Worm (Caenorhabditis elegans) whole organism, L1 larva: ENCODE data around the gene C33A12.19.

Source experiments
- C16A3.4 ChIP-seq: fragments of 150-350 bp; optimal IDR thresholded peaks from 2 replicates; lab custom pipeline; 2014; ENCODE audit warnings: missing biosample characterization, missing genetic modification characterization
- F16B12.6 ChIP-seq: fragments of 150-350 bp; optimal IDR thresholded peaks from 2 replicates; lab custom pipeline; 2014; ENCODE audit warnings: missing biosample characterization, missing genetic modification characterization
- blmp-1 ChIP-seq: fragments of 150-350 bp; optimal IDR thresholded peaks from 2 replicates; lab custom pipeline; 2014; ENCODE audit warnings: missing biosample characterization, missing genetic modification characterization
- ceh-8 ChIP-seq: fragments of 200-800 bp; sonication (Bioruptor generic); optimal IDR thresholded peaks from 2 replicates; lab custom pipeline; 2018; ENCODE audit warnings: mild to moderate bottlenecking, missing genetic modification characterization, moderate library complexity, missing compliant biosample characterization
- ces-1 ChIP-seq: fragments of 150-350 bp; optimal IDR thresholded peaks from 2 replicates; lab custom pipeline; 2014; ENCODE audit warnings: missing biosample characterization, missing genetic modification reagents, missing genetic modification characterization
- dpl-1 ChIP-seq, 3 experiments: fragments of 150-350 bp in 2 of 3; sonication (generic microtip) in 1 of 3; optimal IDR thresholded peaks; 2 replicates each; lab custom pipeline; 2014 to 2017; ENCODE audit warnings: missing biosample characterization in 3 of 3, missing genetic modification characterization in 3 of 3, missing genetic modification reagents in 3 of 3
- dsc-1 ChIP-seq: sonication (generic microtip); optimal IDR thresholded peaks from 2 replicates; lab custom pipeline; 2016; ENCODE audit warnings: mild to moderate bottlenecking, missing genetic modification characterization, missing compliant biosample characterization
- efl-1 ChIP-seq, 4 experiments: fragments of 150-350 bp; optimal IDR thresholded peaks in 3 of 4; peaks in 1 of 4; 1 replicate in 1 of 4; 2 replicates in 3 of 4; lab custom pipeline; 2014; ENCODE audit warnings: missing biosample characterization in 2 of 4, missing genetic modification characterization in 2 of 4, missing genetic modification reagents in 2 of 4
- egl-13 ChIP-seq: sonication (generic microtip); optimal IDR thresholded peaks from 2 replicates; lab custom pipeline; 2016; ENCODE audit warnings: missing genotype, missing genetic modification reagents, missing genetic modification characterization, missing compliant biosample characterization
- elt-2 ChIP-seq: sonication (generic microtip); optimal IDR thresholded peaks from 2 replicates; lab custom pipeline; 2016; ENCODE audit warnings: missing genetic modification characterization, mild to moderate bottlenecking, inconsistent platforms, missing compliant biosample characterization, missing genetic modification reagents
- fkh-4 ChIP-seq: sonication (generic microtip); optimal IDR thresholded peaks from 2 replicates; lab custom pipeline; 2016; ENCODE audit warnings: missing compliant biosample characterization, missing genetic modification characterization, borderline replicate concordance
- fkh-8 ChIP-seq: sonication (generic microtip); optimal IDR thresholded peaks from 2 replicates; lab custom pipeline; 2016; ENCODE audit warnings: mild to moderate bottlenecking, missing genetic modification characterization, missing compliant biosample characterization
- grh-1 ChIP-seq: fragments of 200-800 bp; sonication (Bioruptor generic); IDR thresholded peaks from 2 replicates; pipeline ENCODE4 v1.3.6; 2022; ENCODE audit warnings: missing genetic modification reagents, missing genetic modification characterization, missing compliant biosample characterization
- hpl-2 ChIP-seq: fragments of 150-350 bp; optimal IDR thresholded peaks from 2 replicates; lab custom pipeline; 2014; ENCODE audit warnings: missing biosample characterization, missing genetic modification reagents, missing genetic modification characterization
- irx-1 ChIP-seq: sonication (generic microtip); optimal IDR thresholded peaks from 2 replicates; lab custom pipeline; 2016; ENCODE audit warnings: missing genetic modification characterization, missing compliant biosample characterization
- isw-1 ChIP-seq: fragments of 200-800 bp; sonication (Bioruptor generic); IDR thresholded peaks from 2 replicates; pipeline ENCODE4 v1.3.6; 2022; ENCODE audit warnings: missing genetic modification characterization, missing compliant biosample characterization
- jun-1 ChIP-seq: fragments of 150-350 bp; optimal IDR thresholded peaks from 2 replicates; lab custom pipeline; 2014; ENCODE audit warnings: missing biosample characterization, missing genetic modification reagents, missing genetic modification characterization
- lin-13 ChIP-seq: fragments of 150-350 bp; optimal IDR thresholded peaks from 2 replicates; lab custom pipeline; 2014; ENCODE audit warnings: missing biosample characterization, missing genetic modification reagents, missing genetic modification characterization
- lin-14 ChIP-seq: fragments of 200-800 bp; sonication (Bioruptor generic); optimal IDR thresholded peaks from 2 replicates; lab custom pipeline; 2018; ENCODE audit warnings: mild to moderate bottlenecking, missing genetic modification characterization, moderate library complexity, missing compliant biosample characterization
- lin-15B ChIP-seq: fragments of 150-350 bp; sonication (generic microtip); optimal IDR thresholded peaks from 3 replicates; lab custom pipeline; 2014; ENCODE audit warnings: missing biosample characterization, missing genetic modification characterization
- lin-35 ChIP-seq, 2 experiments: fragments of 150-350 bp; optimal IDR thresholded peaks; 2 replicates each; lab custom pipeline; 2014; ENCODE audit warnings: missing biosample characterization in 2 of 2, missing genetic modification characterization in 2 of 2, missing genetic modification reagents in 2 of 2
- lin-39 ChIP-seq: fragments of 150-350 bp; optimal IDR thresholded peaks from 2 replicates; lab custom pipeline; 2014; ENCODE audit warnings: missing biosample characterization, missing genetic modification reagents, missing genetic modification characterization
- lsy-2 ChIP-seq, 2 experiments: fragments of 150-350 bp; optimal IDR thresholded peaks; 2 replicates each; lab custom pipeline; 2014; ENCODE audit warnings: missing biosample characterization in 2 of 2, missing genetic modification characterization in 2 of 2
- nhr-11 ChIP-seq: fragments of 150-350 bp; optimal IDR thresholded peaks from 2 replicates; lab custom pipeline; 2014; ENCODE audit warnings: missing biosample characterization, missing genetic modification characterization
- nhr-19 ChIP-seq: fragments of 200-800 bp; sonication (Bioruptor generic); conservative IDR thresholded peaks from 2 replicates; pipeline ENCODE4 v1.3.6; 2022; ENCODE audit warnings: missing genetic modification characterization, missing compliant biosample characterization
- nhr-237 ChIP-seq: fragments of 150-350 bp; optimal IDR thresholded peaks from 2 replicates; lab custom pipeline; 2014; ENCODE audit warnings: missing biosample characterization, missing genetic modification characterization
- nhr-47 ChIP-seq: sonication (generic microtip); optimal IDR thresholded peaks from 2 replicates; lab custom pipeline; 2016; ENCODE audit warnings: mild to moderate bottlenecking, missing genetic modification characterization, moderate library complexity, missing compliant biosample characterization
- nhr-71 ChIP-seq: sonication (generic microtip); optimal IDR thresholded peaks from 2 replicates; lab custom pipeline; 2016; ENCODE audit warnings: mild to moderate bottlenecking, missing genetic modification characterization, moderate library complexity, missing compliant biosample characterization
- nhr-77 ChIP-seq: fragments of 150-350 bp; optimal IDR thresholded peaks from 2 replicates; lab custom pipeline; 2014; ENCODE audit warnings: missing biosample characterization, missing genetic modification characterization
- pag-3 ChIP-seq: sonication (generic microtip); optimal IDR thresholded peaks from 2 replicates; lab custom pipeline; 2017; ENCODE audit warnings: missing genetic modification characterization, mild to moderate bottlenecking, missing compliant biosample characterization, antibody characterized with exemption, borderline replicate concordance; ENCODE audit not compliant: insufficient read depth
- pax-3 ChIP-seq: fragments of 200-800 bp; sonication (Bioruptor generic); optimal IDR thresholded peaks from 2 replicates; lab custom pipeline; 2018; ENCODE audit warnings: mild to moderate bottlenecking, missing genetic modification characterization, moderate library complexity, missing compliant biosample characterization
- pqm-1 ChIP-seq: sonication (generic microtip); optimal IDR thresholded peaks from 3 replicates; lab custom pipeline; 2017; ENCODE audit warnings: missing biosample characterization, missing genetic modification characterization
- rnt-1 ChIP-seq: sonication (generic microtip); optimal IDR thresholded peaks from 2 replicates; lab custom pipeline; 2016; ENCODE audit warnings: mild to moderate bottlenecking, missing genetic modification characterization, moderate library complexity, missing compliant biosample characterization
- snu-23 ChIP-seq: sonication (generic microtip); optimal IDR thresholded peaks from 2 replicates; lab custom pipeline; 2016; ENCODE audit warnings: missing genetic modification characterization, missing compliant biosample characterization
- sptf-1 ChIP-seq: fragments of 150-350 bp; optimal IDR thresholded peaks from 2 replicates; lab custom pipeline; 2014; ENCODE audit warnings: missing biosample characterization, missing genetic modification characterization
- sup-37 ChIP-seq: fragments of 200-800 bp; sonication (Bioruptor generic); optimal IDR thresholded peaks from 2 replicates; lab custom pipeline; 2018; ENCODE audit warnings: mild to moderate bottlenecking, missing genetic modification characterization, missing compliant biosample characterization
- swsn-7 ChIP-seq: sonication (generic microtip); optimal IDR thresholded peaks from 2 replicates; lab custom pipeline; 2016; ENCODE audit warnings: missing genetic modification characterization, missing compliant biosample characterization
- tbx-2 ChIP-seq: sonication (generic microtip); optimal IDR thresholded peaks from 2 replicates; lab custom pipeline; 2016; ENCODE audit warnings: missing genetic modification characterization, missing compliant biosample characterization
- tlp-1 ChIP-seq: fragments of 150-350 bp; optimal IDR thresholded peaks from 2 replicates; lab custom pipeline; 2014; ENCODE audit warnings: missing biosample characterization, missing genetic modification characterization
- unc-62 ChIP-seq: fragments of 150-350 bp; optimal IDR thresholded peaks from 2 replicates; lab custom pipeline; 2014; ENCODE audit warnings: missing biosample characterization, missing genetic modification reagents, missing genetic modification characterization
- unc-86 ChIP-seq: sonication (generic microtip); optimal IDR thresholded peaks from 2 replicates; lab custom pipeline; 2016; ENCODE audit warnings: missing genetic modification characterization, missing compliant biosample characterization
- xbp-1 ChIP-seq: sonication (generic microtip); optimal IDR thresholded peaks from 2 replicates; lab custom pipeline; 2016; ENCODE audit warnings: missing genetic modification characterization, missing compliant biosample characterization
- zag-1 ChIP-seq: fragments of 150-350 bp; optimal IDR thresholded peaks from 2 replicates; lab custom pipeline; 2014; ENCODE audit warnings: missing biosample characterization, missing genetic modification characterization

Gene C33A12.19

ce11 chrIV:9537500-9537899, 20.7 kb downstream of the C33A12.19 start:
- TF ChIP-seq elt-2 = peak; percentile 39
- TF ChIP-seq fkh-4 (tag; lab: Kevin White, UChicago) = no peak

- peak; percentile 66 for TF ChIP-seq nhr-71
- TF ChIP-seq dsc-1 (tag; lab: Kevin White, UChicago) = no peak
- no peak for TF ChIP-seq unc-86 (tag; lab: Kevin White, UChicago)
- TF ChIP-seq nhr-19 (GFP tag; lab: Robert Waterston, UW) = no peak
- TF ChIP-seq pqm-1 (tag; lab: Kevin White, UChicago) = no peak
- TF ChIP-seq rnt-1 = peak; percentile 79
- peak; percentile 75 for TF ChIP-seq lin-14 (GFP tag; lab: Kevin White, UChicago)
- TF ChIP-seq fkh-8 (tag; lab: Kevin White, UChicago) = no peak
- TF ChIP-seq lsy-2 (tag; optimal IDR thresholded peaks at IDR 0.05; lab: Kevin White, UChicago) = peak in 1 of 2 experiments; percentile 6
- no peak for TF ChIP-seq jun-1 (tag; lab: Kevin White, UChicago)
- no peak for TF ChIP-seq lin-39 (tag; lab: Kevin White, UChicago)
- TF ChIP-seq lin-13 (GFP tag; lab: Kevin White, UChicago) = no peak
- no peak for TF ChIP-seq lin-35 (GFP tag; optimal IDR thresholded peaks at IDR 0.05; lab: Kevin White, UChicago)
- TF ChIP-seq snu-23 (GFP tag; lab: Kevin White, UChicago) = peak; percentile 12
- TF ChIP-seq lin-15B = no peak
- no peak for TF ChIP-seq elt-2
- TF ChIP-seq pax-3 = no peak
- no peak for TF ChIP-seq C16A3.4 (tag; lab: Kevin White, UChicago)
- TF ChIP-seq pag-3 (tag; lab: Kevin White, UChicago) = no peak
- TF ChIP-seq ces-1 = no peak
- TF ChIP-seq, all 84 proteins: peak for 5
Observed at ce11 chrIV:9538214-9538613, 21.4 kb downstream of the C33A12.19 start.

- TF ChIP-seq efl-1 (optimal IDR thresholded peaks at IDR 0.05; lab: Kevin White, UChicago) = no peak
- TF ChIP-seq efl-1 (GFP tag; optimal IDR thresholded peaks at IDR 0.05 in 1 of 2; lab: Kevin White, UChicago) = no peak
- TF ChIP-seq lin-35 (GFP tag; optimal IDR thresholded peaks at IDR 0.05; lab: Kevin White, UChicago) = peak in 1 of 2 experiments; percentile 8
- peak; percentile 41 for TF ChIP-seq pqm-1 (tag; lab: Kevin White, UChicago)
- TF ChIP-seq tlp-1 = no peak
- no peak for TF ChIP-seq nhr-11 (tag; lab: Kevin White, UChicago)
- no peak for TF ChIP-seq sup-37 (GFP tag; lab: Kevin White, UChicago)
- TF ChIP-seq tbx-2 (tag; lab: Kevin White, UChicago) = no peak
- TF ChIP-seq unc-62 = no peak
- no peak for TF ChIP-seq nhr-47 (tag; lab: Kevin White, UChicago)
- TF ChIP-seq dsc-1 (tag; lab: Kevin White, UChicago) = no peak
- no peak for TF ChIP-seq sptf-1
- TF ChIP-seq zag-1 = no peak
- no peak for TF ChIP-seq lin-15B
- TF ChIP-seq elt-2 = peak; percentile 93
- TF ChIP-seq C16A3.4 (tag; lab: Kevin White, UChicago) = no peak
- no peak for TF ChIP-seq blmp-1 (tag; lab: Kevin White, UChicago)
- no peak for TF ChIP-seq isw-1 (GFP tag; lab: Robert Waterston, UW)
- TF ChIP-seq swsn-7 (tag; lab: Kevin White, UChicago) = no peak
- TF ChIP-seq rnt-1 = no peak
- TF ChIP-seq lin-14 (GFP tag; lab: Kevin White, UChicago) = no peak
- TF ChIP-seq hpl-2 (GFP tag; lab: Kevin White, UChicago) = no peak
- no peak for TF ChIP-seq ceh-8 (GFP tag; lab: Kevin White, UChicago)
Observed at ce11 chrIV:9540342-9540856, 23.6 kb downstream of the C33A12.19 start, which contains the start of gene fbl-1. TSS of gene fbl-1 (plus strand) at chrIV:9540806.

DNA sequence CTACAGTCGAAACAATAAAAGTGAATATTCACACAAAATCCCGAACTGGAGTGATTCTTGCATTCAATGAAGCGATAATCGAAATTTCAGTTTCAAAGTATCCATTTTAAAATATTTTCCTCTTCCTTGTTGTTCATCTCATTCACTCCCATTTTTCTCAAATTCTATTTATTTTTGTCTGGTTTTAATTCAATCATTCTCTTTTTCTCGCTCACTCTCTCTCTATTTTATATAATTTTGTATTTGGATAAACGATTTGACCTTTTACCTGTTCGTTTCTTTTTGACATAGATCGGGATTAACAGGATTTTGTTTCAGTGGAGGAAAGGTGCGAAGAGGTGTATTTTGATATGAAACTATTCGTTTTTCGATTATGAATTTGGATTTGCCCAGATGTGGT, 29.2 kb downstream of the C33A12.19 start, which contains the start of gene T05A1.5:
Gene T05A1.5, plus strand, starts transcription at position 301 of the 400 bp plus-strand sequence.
- TF ChIP-seq zag-1 (no peak), xbp-1 (tag; lab: Kevin White, UChicago) (no peak), grh-1 (GFP tag; lab: Robert Waterston, UW) (no peak), nhr-237 (tag; lab: Kevin White, UChicago) (no peak), irx-1 (tag; lab: Kevin White, UChicago) (no peak), dpl-1 (GFP tag; optimal IDR thresholded peaks at IDR 0.05; lab: Kevin White, UChicago) (no peak), elt-2 (no peak), lin-13 (GFP tag; lab: Kevin White, UChicago) (no peak), egl-13 (no peak), swsn-7 (tag; lab: Kevin White, UChicago) (no peak), jun-1 (tag; lab: Kevin White, UChicago) (no peak), sup-37 (GFP tag; lab: Kevin White, UChicago) (no peak), fkh-4 (tag; lab: Kevin White, UChicago) (no peak), pax-3 (no peak), nhr-77 (tag; lab: Kevin White, UChicago) (no peak), F16B12.6 (tag; lab: Kevin White, UChicago) (no peak), snu-23 (GFP tag; lab: Kevin White, UChicago) (no peak), lsy-2 (tag; optimal IDR thresholded peaks at IDR 0.05; lab: Kevin White, UChicago) (no peak)
